Worm (Caenorhabditis elegans) whole organism, L4 larva: Measurements from ENCODE around the gene nono-1.

ENCODE experiments used
- F10B5.3 ChIP-seq: sonication (generic microtip); optimal IDR thresholded peaks from 2 replicates; lab custom pipeline; 2016; ENCODE audit warnings: mild to moderate bottlenecking, missing genetic modification characterization, missing compliant biosample characterization
- R02D3.7 ChIP-seq: fragments of 150-350 bp; sonication (generic microtip); optimal IDR thresholded peaks from 3 replicates; lab custom pipeline; 2014; ENCODE audit warnings: missing biosample characterization, missing genetic modification characterization
- T20F7.1 ChIP-seq: fragments of 200-800 bp; sonication (Bioruptor generic); optimal IDR thresholded peaks from 2 replicates; lab custom pipeline; 2018; ENCODE audit warnings: mild to moderate bottlenecking, missing genetic modification characterization, missing compliant biosample characterization
- Y105C5A.15 ChIP-seq: fragments of 200-800 bp; sonication (Bioruptor generic); IDR thresholded peaks from 2 replicates; pipeline ENCODE4 v1.3.6; 2022; ENCODE audit warnings: missing genetic modification characterization, missing compliant biosample characterization
- Y48G9A.11 ChIP-seq: fragments of 200-800 bp; sonication (Bioruptor generic); IDR thresholded peaks from 2 replicates; pipeline ENCODE4 v1.3.6; 2022; ENCODE audit warnings: missing genetic modification reagents, missing genetic modification characterization, missing compliant biosample characterization
- Y5F2A.4 ChIP-seq: fragments of 200-800 bp; sonication (Bioruptor generic); optimal IDR thresholded peaks from 2 replicates; lab custom pipeline; 2018; ENCODE audit warnings: mild to moderate bottlenecking, missing genetic modification characterization, missing compliant biosample characterization
- aha-1 ChIP-seq: fragments of 150-350 bp; peaks from one replicate; lab custom pipeline; 2014; ENCODE audit warnings: missing biosample characterization, missing genetic modification characterization
- ama-1 ChIP-seq: fragments of 150-350 bp; optimal IDR thresholded peaks from 2 replicates; lab custom pipeline; 2014; ENCODE audit warnings: inconsistent platforms, mixed read lengths
- arid-1 ChIP-seq: fragments of 200-800 bp; sonication (Bioruptor generic); conservative IDR thresholded peaks from 2 replicates; pipeline ENCODE4 v1.3.6; 2022; ENCODE audit warnings: missing genetic modification reagents, missing genetic modification characterization, missing compliant biosample characterization
- ceh-32 ChIP-seq: sonication (generic microtip); optimal IDR thresholded peaks from 2 replicates; lab custom pipeline; 2016; ENCODE audit warnings: mild to moderate bottlenecking, missing genetic modification characterization, missing compliant biosample characterization; ENCODE audit not compliant: poor library complexity
- ceh-62 ChIP-seq: sonication (generic microtip); optimal IDR thresholded peaks from 2 replicates; lab custom pipeline; 2017; ENCODE audit warnings: missing biosample characterization, missing genetic modification characterization
- ces-1 ChIP-seq: fragments of 150-350 bp; sonication (generic microtip); optimal IDR thresholded peaks from 4 replicates; lab custom pipeline; 2014; ENCODE audit warnings: missing biosample characterization, missing genetic modification reagents, missing genetic modification characterization
- daf-16 ChIP-seq, 3 experiments: sonication (generic microtip); optimal IDR thresholded peaks; 2 replicates each; lab custom pipeline; 2016 to 2017; ENCODE audit warnings: missing genetic modification characterization in 3 of 3, missing genetic modification reagents in 3 of 3, mild to moderate bottlenecking in 2 of 3, missing compliant biosample characterization in 2 of 3, missing biosample characterization in 1 of 3, moderate library complexity in 1 of 3
- daf-19 ChIP-seq: fragments of 200-800 bp; sonication (Bioruptor generic); conservative IDR thresholded peaks from 2 replicates; pipeline ENCODE4 v1.3.6; 2022; ENCODE audit warnings: missing genetic modification characterization, missing compliant biosample characterization
- daf-8 ChIP-seq: fragments of 200-800 bp; sonication (Bioruptor generic); IDR thresholded peaks from 2 replicates; pipeline ENCODE4 v1.3.6; 2022; ENCODE audit warnings: missing genetic modification characterization, missing compliant biosample characterization
- dmd-6 ChIP-seq: fragments of 200-800 bp; sonication (Bioruptor generic); IDR thresholded peaks from 2 replicates; pipeline ENCODE4 v1.3.6; 2022; ENCODE audit warnings: missing genetic modification reagents, missing genetic modification characterization, missing compliant biosample characterization
- duxl-1 ChIP-seq: sonication (generic microtip); optimal IDR thresholded peaks from 2 replicates; lab custom pipeline; 2016; ENCODE audit warnings: mild to moderate bottlenecking, missing genetic modification characterization, moderate library complexity, missing compliant biosample characterization; ENCODE audit not compliant: poor library complexity
- egl-27 ChIP-seq: sonication (generic microtip); optimal IDR thresholded peaks from 3 replicates; lab custom pipeline; 2017; ENCODE audit warnings: missing biosample characterization, missing genetic modification reagents, missing genetic modification characterization
- fkh-10 ChIP-seq: fragments of 150-350 bp; optimal IDR thresholded peaks from 2 replicates; lab custom pipeline; 2014; ENCODE audit warnings: missing biosample characterization, missing genetic modification reagents, missing genetic modification characterization
- fos-1 ChIP-seq: fragments of 150-350 bp; optimal IDR thresholded peaks from 2 replicates; lab custom pipeline; 2014; ENCODE audit warnings: missing biosample characterization, missing genetic modification characterization
- gei-8 ChIP-seq: fragments of 200-800 bp; sonication (Bioruptor generic); optimal IDR thresholded peaks from 2 replicates; lab custom pipeline; 2018; ENCODE audit warnings: mild to moderate bottlenecking, missing genetic modification characterization, missing compliant biosample characterization
- hif-1 ChIP-seq, 2 experiments: sonication (generic microtip); optimal IDR thresholded peaks; 2 replicates each; lab custom pipeline; 2016 to 2017; ENCODE audit warnings: missing compliant biosample characterization in 2 of 2, missing genetic modification characterization in 2 of 2, missing genetic modification reagents in 2 of 2, missing genotype in 2 of 2, mild to moderate bottlenecking in 1 of 2
- hlh-11 ChIP-seq: fragments of 200-800 bp; sonication (Bioruptor generic); optimal IDR thresholded peaks from 2 replicates; lab custom pipeline; 2018; ENCODE audit warnings: mild to moderate bottlenecking, missing genetic modification characterization, missing compliant biosample characterization
- hlh-30 ChIP-seq: sonication (generic microtip); optimal IDR thresholded peaks from 2 replicates; lab custom pipeline; 2017; ENCODE audit warnings: antibody characterized with exemption, mild to moderate bottlenecking, missing genetic modification characterization, missing compliant biosample characterization; ENCODE audit not compliant: insufficient read depth
- hmg-1.1 ChIP-seq: fragments of 200-800 bp; sonication (Bioruptor generic); IDR thresholded peaks from 2 replicates; pipeline ENCODE4 v1.3.6; 2022; ENCODE audit warnings: missing genetic modification reagents, missing genetic modification characterization, missing compliant biosample characterization
- lim-7 ChIP-seq: fragments of 200-800 bp; sonication (Bioruptor generic); IDR thresholded peaks from 2 replicates; pipeline ENCODE4 v1.3.6; 2022; ENCODE audit warnings: missing genetic modification characterization, missing compliant biosample characterization
- lin-1 ChIP-seq: fragments of 200-800 bp; sonication (Bioruptor generic); IDR thresholded peaks from 2 replicates; pipeline ENCODE4 v1.3.6; 2022; ENCODE audit warnings: missing genetic modification reagents, missing genetic modification characterization, missing compliant biosample characterization
- lin-13 ChIP-seq: fragments of 150-350 bp; optimal IDR thresholded peaks from 2 replicates; lab custom pipeline; 2014; ENCODE audit warnings: missing biosample characterization, missing genetic modification reagents, missing genetic modification characterization
- lin-15B ChIP-seq: fragments of 150-350 bp; sonication (generic microtip); optimal IDR thresholded peaks from 3 replicates; lab custom pipeline; 2014; ENCODE audit warnings: missing biosample characterization, missing genetic modification characterization
- lin-38 ChIP-seq: fragments of 200-800 bp; sonication (Bioruptor generic); IDR thresholded peaks from 2 replicates; pipeline ENCODE4 v1.3.6; 2022; ENCODE audit warnings: missing genetic modification reagents, missing genetic modification characterization, missing compliant biosample characterization
- lir-3 ChIP-seq: sonication (generic microtip); optimal IDR thresholded peaks from 2 replicates; lab custom pipeline; 2016; ENCODE audit warnings: mild to moderate bottlenecking, missing genetic modification characterization, missing compliant biosample characterization
- lsy-2 ChIP-seq, 2 experiments: fragments of 150-350 bp in 1 of 2; sonication (generic microtip) in 1 of 2; optimal IDR thresholded peaks; 2 replicates each; lab custom pipeline; 2014 to 2017; ENCODE audit warnings: missing biosample characterization in 2 of 2, missing genetic modification characterization in 2 of 2
- madf-9 ChIP-seq: fragments of 200-800 bp; sonication (Bioruptor generic); conservative IDR thresholded peaks from 2 replicates; pipeline ENCODE4 v1.3.6; 2022; ENCODE audit warnings: missing genetic modification reagents, missing genetic modification characterization, missing compliant biosample characterization
- mep-1 ChIP-seq: fragments of 150-350 bp; sonication (generic microtip); optimal IDR thresholded peaks from 3 replicates; lab custom pipeline; 2014; ENCODE audit warnings: missing biosample characterization, missing genetic modification characterization
- mxl-3 ChIP-seq: fragments of 200-800 bp; sonication (Bioruptor generic); optimal IDR thresholded peaks from 2 replicates; lab custom pipeline; 2018; ENCODE audit warnings: mild to moderate bottlenecking, missing genetic modification characterization, missing compliant biosample characterization
- nhr-10 ChIP-seq: fragments of 150-350 bp; optimal IDR thresholded peaks from 2 replicates; lab custom pipeline; 2014; ENCODE audit warnings: missing biosample characterization, missing genetic modification characterization
- nhr-237 ChIP-seq: sonication (generic microtip); optimal IDR thresholded peaks from 2 replicates; lab custom pipeline; 2017; ENCODE audit warnings: missing biosample characterization, missing genetic modification characterization
- nhr-28 ChIP-seq: fragments of 150-350 bp; optimal IDR thresholded peaks from 2 replicates; lab custom pipeline; 2014; ENCODE audit warnings: missing biosample characterization, missing genetic modification characterization
- nhr-76 ChIP-seq: fragments of 150-350 bp; optimal IDR thresholded peaks from 2 replicates; lab custom pipeline; 2014; ENCODE audit warnings: missing biosample characterization, missing genetic modification characterization
- nhr-77 ChIP-seq: fragments of 150-350 bp; optimal IDR thresholded peaks from 2 replicates; lab custom pipeline; 2014; ENCODE audit warnings: missing biosample characterization, missing genetic modification characterization
- pha-4 ChIP-seq, 2 experiments: fragments of 150-350 bp in 1 of 2; fragments of 200-800 bp in 1 of 2; sonication (Bioruptor generic) in 1 of 2; IDR thresholded peaks in 1 of 2; optimal IDR thresholded peaks in 1 of 2; 2 replicates each; pipeline versions ENCODE4 v1.3.6 to Lab custom; 2014 to 2022; ENCODE audit warnings: missing genetic modification characterization in 2 of 2, missing genetic modification reagents in 2 of 2, missing biosample characterization in 1 of 2, missing compliant biosample characterization in 1 of 2
- php-3 ChIP-seq: fragments of 200-800 bp; sonication (Bioruptor generic); IDR thresholded peaks from 2 replicates; pipeline ENCODE4 v1.3.6; 2022; ENCODE audit warnings: missing genetic modification reagents, missing genetic modification characterization, missing compliant biosample characterization
- pqm-1 ChIP-seq: sonication (generic microtip); optimal IDR thresholded peaks from 2 replicates; lab custom pipeline; 2017; ENCODE audit warnings: missing biosample characterization, missing genetic modification characterization
- rbr-2 ChIP-seq: sonication (generic microtip); optimal IDR thresholded peaks from 2 replicates; lab custom pipeline; 2016; ENCODE audit warnings: missing genotype, missing genetic modification characterization, missing compliant biosample characterization
- saeg-2 ChIP-seq: fragments of 200-800 bp; sonication (Bioruptor generic); IDR thresholded peaks from 2 replicates; pipeline ENCODE4 v1.3.6; 2022; ENCODE audit warnings: missing genetic modification reagents, missing genetic modification characterization, missing compliant biosample characterization
- skn-1 ChIP-seq: fragments of 150-350 bp; optimal IDR thresholded peaks from 2 replicates; lab custom pipeline; 2014; ENCODE audit warnings: missing biosample characterization, missing genetic modification characterization
- unc-62 ChIP-seq, 3 experiments: fragments of 150-350 bp in 1 of 3; sonication (generic microtip); optimal IDR thresholded peaks in 2 of 3; peaks in 1 of 3; 1 replicate in 1 of 3; 2 replicates in 2 of 3; lab custom pipeline; 2014 to 2017; ENCODE audit warnings: missing biosample characterization in 3 of 3, missing genetic modification characterization in 3 of 3, missing genetic modification reagents in 3 of 3, missing genotype in 1 of 3
- zag-1 ChIP-seq: fragments of 150-350 bp; optimal IDR thresholded peaks from 2 replicates; lab custom pipeline; 2014; ENCODE audit warnings: missing biosample characterization, missing genetic modification characterization
- zip-11 ChIP-seq: fragments of 200-800 bp; sonication (Bioruptor generic); IDR thresholded peaks from 2 replicates; pipeline ENCODE4 v1.3.6; 2022; ENCODE audit warnings: missing genetic modification characterization, missing compliant biosample characterization
- ztf-7 ChIP-seq: fragments of 150-350 bp; optimal IDR thresholded peaks from 2 replicates; lab custom pipeline; 2014; ENCODE audit warnings: missing biosample characterization, missing genetic modification characterization

Gene nono-1

ce11 chrIII:5914717-5915116 is 43.3 kb downstream of the nono-1 start (continued):
- TF ChIP-seq daf-19, result no peak
- TF ChIP-seq nhr-28 (tag; lab: Kevin White, UChicago), result peak; percentile 42
- TF ChIP-seq ztf-7 (tag; lab: Kevin White, UChicago), result no peak
- no peak for TF ChIP-seq nhr-237 (tag; lab: Kevin White, UChicago)
- no peak for TF ChIP-seq lir-3 (tag; lab: Kevin White, UChicago)
- TF ChIP-seq gei-8 (GFP tag; lab: Kevin White, UChicago), result no peak
- TF ChIP-seq R02D3.7 (tag; lab: Kevin White, UChicago), result no peak
- peak; percentile 55 for TF ChIP-seq pqm-1 (tag; lab: Kevin White, UChicago)
- peak; percentile 29 for TF ChIP-seq hlh-30 (tag; lab: Kevin White, UChicago)
- no peak for TF ChIP-seq hif-1 (tag; optimal IDR thresholded peaks at IDR 0.05; lab: Kevin White, UChicago)
- TF ChIP-seq ceh-62, result no peak
- TF ChIP-seq dmd-6 (GFP tag; lab: Robert Waterston, UW), result 0 out of 2 replicates have a peak, but pooled peaks have one; percentile 14
- no peak for TF ChIP-seq ces-1 (GFP tag; lab: Kevin White, UChicago)
- TF ChIP-seq skn-1 (tag; lab: Kevin White, UChicago), result no peak
- no peak for TF ChIP-seq fos-1 (tag; lab: Kevin White, UChicago)
- no peak for TF ChIP-seq Y48G9A.11
- no peak for TF ChIP-seq fkh-10 (GFP tag; lab: Kevin White, UChicago)
- peak; percentile 31 for TF ChIP-seq mep-1 (tag; lab: Kevin White, UChicago)
- TF ChIP-seq zag-1, result no peak
- TF ChIP-seq nhr-10, result no peak
- TF ChIP-seq madf-9 (GFP tag; lab: Robert Waterston, UW), result no peak
- TF ChIP-seq F10B5.3 (tag; lab: Kevin White, UChicago), result peak; percentile 27
- TF ChIP-seq duxl-1, result peak; percentile 39
- TF ChIP-seq zip-11 (GFP tag; lab: Robert Waterston, UW), result no peak
- TF ChIP-seq rbr-2 (tag; lab: Kevin White, UChicago), result no peak
- TF ChIP-seq pha-4 (GFP tag; IDR thresholded peaks at IDR 0.05; lab: Robert Waterston, UW), result no peak; the same call in 1 of the 2 replicates
- peak; percentile 24 for TF ChIP-seq pha-4 (tag; optimal IDR thresholded peaks at IDR 0.05; lab: Kevin White, UChicago)
- TF ChIP-seq mxl-3 (GFP tag; lab: Kevin White, UChicago), result peak; percentile 13
- no peak for TF ChIP-seq lin-13 (GFP tag; lab: Kevin White, UChicago)
- no peak for TF ChIP-seq nhr-76 (tag; lab: Kevin White, UChicago)
- no peak for TF ChIP-seq lin-1 (GFP tag; lab: Robert Waterston, UW)
- TF ChIP-seq ama-1 (lab: Kevin White, UChicago), result peak; percentile 38
- TF ChIP-seq lin-15B (tag; lab: Kevin White, UChicago), result no peak
- peak in 1 of 2 experiments; percentile 62 for TF ChIP-seq unc-62 (GFP tag; optimal IDR thresholded peaks at IDR 0.05 in 1 of 2; lab: Kevin White, UChicago)
- no peak for TF ChIP-seq unc-62 (tag; optimal IDR thresholded peaks at IDR 0.05; lab: Kevin White, UChicago)
- no peak for TF ChIP-seq daf-8
- 0 out of 2 replicates have a peak, but pooled peaks have one; percentile 15 for TF ChIP-seq arid-1 (GFP tag; lab: Robert Waterston, UW)
- TF ChIP-seq Y5F2A.4 (GFP tag; lab: Kevin White, UChicago), result no peak
- TF ChIP-seq daf-16 (GFP tag; optimal IDR thresholded peaks at IDR 0.05; lab: Kevin White, UChicago), result no peak
- peak; percentile 62 for TF ChIP-seq daf-16 (tag; optimal IDR thresholded peaks at IDR 0.05; lab: Kevin White, UChicago)
- no peak for TF ChIP-seq aha-1
- TF ChIP-seq T20F7.1 (GFP tag; lab: Kevin White, UChicago), result no peak
- TF ChIP-seq lsy-2 (tag; optimal IDR thresholded peaks at IDR 0.05; lab: Kevin White, UChicago), result peak in 1 of 2 experiments; percentile 9
- no peak for TF ChIP-seq ceh-32 (tag; lab: Kevin White, UChicago)
- no peak for TF ChIP-seq lim-7
- no peak for TF ChIP-seq hmg-1.1 (GFP tag; lab: Robert Waterston, UW)
- peak; percentile 18; the same call in 1 of the 2 replicates for TF ChIP-seq lin-38 (GFP tag; lab: Robert Waterston, UW)
- TF ChIP-seq php-3 (GFP tag; lab: Robert Waterston, UW), result 0 out of 2 replicates have a peak, but pooled peaks have one; percentile 20
- no peak for TF ChIP-seq nhr-77 (tag; lab: Kevin White, UChicago)
- TF ChIP-seq hlh-11 (tag; lab: Kevin White, UChicago), result peak; percentile 79
- TF ChIP-seq Y105C5A.15, result no peak
- TF ChIP-seq saeg-2 (GFP tag; lab: Robert Waterston, UW), result no peak
- no peak for TF ChIP-seq egl-27 (tag; lab: Kevin White, UChicago)
